Fruit fly (Drosophila melanogaster): ENCODE measurements around the gene amd.
A peak's percentile ranks its signal among the peaks of the same experiment; 100 is the strongest.

amd gene

DNA sequence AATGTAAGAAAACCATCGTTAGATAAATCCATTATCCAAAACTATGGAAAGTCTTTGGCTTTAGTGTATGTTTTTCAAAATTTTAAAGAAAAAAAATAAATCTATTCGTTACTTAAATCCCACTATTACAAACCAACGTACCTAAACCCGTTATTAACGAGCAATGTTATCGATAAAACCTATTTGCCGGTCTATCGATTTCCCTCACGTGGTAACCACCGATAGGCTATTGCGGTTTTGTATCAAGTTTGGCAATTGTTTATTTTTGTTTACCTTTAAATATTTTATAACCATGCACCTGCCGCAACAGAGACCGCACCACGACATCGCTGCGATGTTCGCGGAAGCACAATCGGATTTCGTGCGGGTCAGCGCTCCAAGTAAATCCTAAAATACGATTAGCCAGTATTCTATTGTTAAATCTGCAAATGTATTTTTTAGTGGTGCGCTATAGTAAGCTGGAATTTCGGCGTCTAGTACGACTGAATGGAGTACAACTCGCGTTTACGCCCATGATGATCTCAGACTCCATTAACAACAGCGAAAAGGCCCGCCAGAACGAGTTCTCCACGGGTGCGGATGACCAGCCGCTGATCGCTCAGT is 46.8 kb upstream of the amd start, which contains the start of gene Dus4 (continued):
- TF ChIP-seq schlank (tag; optimal IDR thresholded peaks at IDR 0.05), result no peak
- no peak for TF ChIP-seq bsh (GFP tag; optimal IDR thresholded peaks at IDR 0.05)
- no peak; the same call in 1 of the 2 replicates for TF ChIP-seq CG2129 (GFP tag; IDR thresholded peaks at IDR 0.05; ENCODE audit: partially characterized antibody)
- no peak for TF ChIP-seq usp (GFP tag; optimal IDR thresholded peaks at IDR 0.05)
- no peak for TF ChIP-seq CG18764 (GFP tag; optimal IDR thresholded peaks at IDR 0.05)
- no peak for TF ChIP-seq CG17802 (tag; optimal IDR thresholded peaks at IDR 0.05)
- no peak for TF ChIP-seq Elba2 (GFP tag; optimal IDR thresholded peaks at IDR 0.05)
- peak; percentile 97 for TF ChIP-seq nerfin-2 (GFP tag; IDR thresholded peaks at IDR 0.05; ENCODE audit: partially characterized antibody)
- TF ChIP-seq NC2α (GFP tag; optimal IDR thresholded peaks at IDR 0.05), result no peak
- no peak for TF ChIP-seq wdn (GFP tag; IDR thresholded peaks at IDR 0.05)
- TF ChIP-seq pfk (GFP tag; optimal IDR thresholded peaks at IDR 0.05), result no peak
- no peak for TF ChIP-seq eve (GFP tag; optimal IDR thresholded peaks at IDR 0.05)
- peak; percentile 97 for TF ChIP-seq HLH4C (GFP tag; IDR thresholded peaks at IDR 0.05; ENCODE audit: partially characterized antibody)
- TF ChIP-seq stc (GFP tag; IDR thresholded peaks at IDR 0.05), result no peak
- no peak for TF ChIP-seq CG3281 (GFP tag; optimal IDR thresholded peaks at IDR 0.05)
- TF ChIP-seq CG6254 (GFP tag; optimal IDR thresholded peaks at IDR 0.05), result no peak
- TF ChIP-seq crol (GFP tag; IDR thresholded peaks at IDR 0.05), result no peak
- no peak for TF ChIP-seq CoRest (tag; optimal IDR thresholded peaks at IDR 0.05)
- TF ChIP-seq ase (GFP tag; IDR thresholded peaks at IDR 0.05), result no peak
- no peak for TF ChIP-seq Max (GFP tag; optimal IDR thresholded peaks at IDR 0.05)
- no peak for TF ChIP-seq CG10431 (GFP tag; optimal IDR thresholded peaks at IDR 0.05)
- no peak for TF ChIP-seq da (GFP tag; optimal IDR thresholded peaks at IDR 0.05)
- no peak for TF ChIP-seq CG2678 (tag; optimal IDR thresholded peaks at IDR 0.05)
- no peak for TF ChIP-seq twi (tag; optimal IDR thresholded peaks at IDR 0.05)
- TF ChIP-seq Six4 (GFP tag; optimal IDR thresholded peaks at IDR 0.05), result no peak
- no peak for TF ChIP-seq Lim3 (GFP tag; IDR thresholded peaks at IDR 0.05)
- no peak for TF ChIP-seq CG18599 (GFP tag; optimal IDR thresholded peaks at IDR 0.05)
- TF ChIP-seq onecut (GFP tag; IDR thresholded peaks at IDR 0.05), result no peak
- no peak for TF ChIP-seq ash1 (GFP tag; optimal IDR thresholded peaks at IDR 0.05)
- peak; percentile 40; the same call in 1 of the 2 replicates for TF ChIP-seq MBD-R2 (GFP tag; IDR thresholded peaks at IDR 0.05)
- no peak for TF ChIP-seq fd102C (GFP tag; optimal IDR thresholded peaks at IDR 0.05)
- TF ChIP-seq dati (GFP tag; IDR thresholded peaks at IDR 0.05), result no peak
- TF ChIP-seq CkIIα-i1 (GFP tag; IDR thresholded peaks at IDR 0.05), result no peak
- TF ChIP-seq grau (tag; optimal IDR thresholded peaks at IDR 0.05), result no peak
- no peak for TF ChIP-seq CG1024 (GFP tag; IDR thresholded peaks at IDR 0.05)
- TF ChIP-seq cas (GFP tag; IDR thresholded peaks at IDR 0.05), result no peak
- TF ChIP-seq MESR4 (GFP tag; optimal IDR thresholded peaks at IDR 0.05), result peak; percentile 21
- no peak for TF ChIP-seq peb (GFP tag; IDR thresholded peaks at IDR 0.05)
- no peak for TF ChIP-seq Meics (GFP tag; optimal IDR thresholded peaks at IDR 0.05)
- no peak for TF ChIP-seq CG9817 (tag; optimal IDR thresholded peaks at IDR 0.05)
- no peak for TF ChIP-seq slbo (GFP tag; IDR thresholded peaks at IDR 0.05)
- no peak for TF ChIP-seq ewg (GFP tag; optimal IDR thresholded peaks at IDR 0.05)
- no peak for TF ChIP-seq CG15073 (GFP tag; optimal IDR thresholded peaks at IDR 0.05)
- peak; percentile 84 for TF ChIP-seq sna (GFP tag; IDR thresholded peaks at IDR 0.05; ENCODE audit: partially characterized antibody)
- peak; percentile 54 for TF ChIP-seq stwl (tag; optimal IDR thresholded peaks at IDR 0.05)
- TF ChIP-seq D19B (GFP tag; optimal IDR thresholded peaks at IDR 0.05), result no peak
- no peak for TF ChIP-seq sd (tag; optimal IDR thresholded peaks at IDR 0.05)
- no peak for TF ChIP-seq CG2889 (GFP tag; IDR thresholded peaks at IDR 0.05)
- TF ChIP-seq CG4707 (GFP tag; optimal IDR thresholded peaks at IDR 0.05), result no peak
- TF ChIP-seq CG8924 (tag; optimal IDR thresholded peaks at IDR 0.05), result no peak
